Fruit fly (Drosophila melanogaster): ENCODE results near the gene CG9550.

CG9550 gene

DNA sequence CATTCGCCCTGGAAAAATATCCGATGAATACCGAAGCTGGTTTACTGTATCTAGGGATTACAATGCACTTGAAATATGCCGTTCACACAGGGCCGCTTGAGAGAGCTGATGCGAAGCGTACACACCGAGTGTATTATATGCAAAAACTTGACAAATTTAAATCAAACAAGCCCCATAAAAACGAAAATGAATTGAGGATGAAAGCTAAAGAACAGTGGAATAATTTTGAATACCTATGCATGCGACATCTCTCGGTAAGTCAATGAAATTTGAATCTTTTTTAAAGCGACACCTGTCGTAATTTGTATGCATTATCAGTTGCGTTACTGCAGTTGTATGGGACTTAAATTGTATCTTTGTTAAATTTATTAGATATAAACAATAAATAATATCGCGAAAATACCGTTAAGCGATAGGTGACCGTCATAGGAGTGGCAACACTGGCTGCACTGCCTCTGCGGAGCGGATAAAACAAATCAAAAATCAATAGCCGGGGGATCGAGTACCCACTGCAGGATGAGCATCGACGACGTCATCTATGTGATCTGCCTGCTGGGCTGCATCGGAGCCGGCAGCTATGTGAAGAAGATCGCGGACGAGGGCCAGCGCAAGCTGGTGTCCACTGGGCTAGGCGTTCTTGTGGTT, 40.8 kb upstream of the CG9550 start, which contains the start of gene frj (continued):
- TF ChIP-seq N (GFP tag; optimal IDR thresholded peaks at IDR 0.05), result peak; percentile 89
- TF ChIP-seq woc (GFP tag; optimal IDR thresholded peaks at IDR 0.05), result peak; percentile 47
- TF ChIP-seq jim (GFP tag; optimal IDR thresholded peaks at IDR 0.05), result no peak
- no peak for TF ChIP-seq CG32264 (GFP tag; optimal IDR thresholded peaks at IDR 0.05)
- TF ChIP-seq Rel (GFP tag; optimal IDR thresholded peaks at IDR 0.05), result no peak
- no peak for TF ChIP-seq Rel (tag; optimal IDR thresholded peaks at IDR 0.05)
- TF ChIP-seq Vsx2 (GFP tag; optimal IDR thresholded peaks at IDR 0.05; ENCODE audit: partially characterized antibody), result no peak
- no peak for TF ChIP-seq usp (GFP tag; optimal IDR thresholded peaks at IDR 0.05)
- TF ChIP-seq brk (GFP tag; optimal IDR thresholded peaks at IDR 0.05), result no peak
- peak; percentile 50 for TF ChIP-seq CG9705 (GFP tag; optimal IDR thresholded peaks at IDR 0.05)
- TF ChIP-seq Hr83 (GFP tag; optimal IDR thresholded peaks at IDR 0.05; ENCODE audit: poor library complexity, severe bottlenecking), result no peak
- TF ChIP-seq Abd-B (GFP tag; optimal IDR thresholded peaks at IDR 0.05), result peak; percentile 26
- no peak for TF ChIP-seq Dif (GFP tag; optimal IDR thresholded peaks at IDR 0.05; ENCODE audit: partially characterized antibody)
- TF ChIP-seq rgr (GFP tag; optimal IDR thresholded peaks at IDR 0.05), result peak; percentile 49

DNA sequence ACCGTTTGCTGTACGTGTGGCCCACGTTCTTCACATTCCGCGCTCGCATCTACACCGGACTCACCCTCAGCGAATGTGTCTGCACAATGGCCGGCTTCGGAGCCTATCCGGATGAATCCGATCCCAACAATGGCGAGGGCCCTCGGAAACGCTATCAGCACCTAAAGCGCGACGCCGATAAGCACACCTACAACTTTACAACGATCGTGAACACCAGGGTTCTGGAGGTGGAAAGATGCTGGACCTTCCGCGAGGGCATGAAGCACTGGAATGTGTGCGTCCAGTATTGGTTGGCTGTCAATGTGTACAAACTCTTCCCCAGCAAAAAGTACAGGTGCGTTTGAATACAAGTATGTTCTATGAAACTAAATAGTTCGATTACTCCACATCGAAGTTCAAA, 39.3 kb upstream of the CG9550 start:
- no peak for TF ChIP-seq Dif (GFP tag; optimal IDR thresholded peaks at IDR 0.05; ENCODE audit: partially characterized antibody)
- TF ChIP-seq Rel (GFP tag; optimal IDR thresholded peaks at IDR 0.05), result no peak
- peak; percentile 5 for TF ChIP-seq Rel (tag; optimal IDR thresholded peaks at IDR 0.05)

DNA sequence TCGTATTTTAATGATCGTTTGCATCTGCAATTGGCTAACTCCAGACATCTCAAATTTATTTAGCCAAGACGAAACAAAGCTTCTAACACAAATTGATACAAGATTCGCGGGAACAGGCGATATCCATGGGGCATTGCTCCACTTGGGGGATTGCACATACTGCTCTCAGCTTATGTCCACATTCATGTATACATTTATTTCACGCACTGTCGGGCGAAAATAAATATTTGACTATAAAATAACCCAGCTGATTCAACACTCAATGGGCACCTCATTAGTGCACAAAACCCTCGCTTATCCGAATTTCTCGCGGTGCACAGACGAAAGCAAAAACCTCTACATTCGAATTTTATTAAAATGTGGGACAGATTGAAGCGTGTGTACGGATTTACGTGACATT, 35.4 kb upstream of the CG9550 start:
- TF ChIP-seq jim (GFP tag; optimal IDR thresholded peaks at IDR 0.05) (no peak), Hr83 (GFP tag; optimal IDR thresholded peaks at IDR 0.05; ENCODE audit: poor library complexity, severe bottlenecking) (peak; percentile 97), lola (GFP tag; optimal IDR thresholded peaks at IDR 0.05) (no peak), psq (GFP tag; optimal IDR thresholded peaks at IDR 0.05) (peak; percentile 20), sage (GFP tag; optimal IDR thresholded peaks at IDR 0.05) (no peak), OdsH (GFP tag; optimal IDR thresholded peaks at IDR 0.05) (peak; percentile 69), woc (GFP tag; optimal IDR thresholded peaks at IDR 0.05) (peak; percentile 17), Hr78 (GFP tag; optimal IDR thresholded peaks at IDR 0.05) (no peak), Rel (GFP tag; optimal IDR thresholded peaks at IDR 0.05) (no peak), Rel (tag; optimal IDR thresholded peaks at IDR 0.05) (peak; percentile 22), Jra (GFP tag; optimal IDR thresholded peaks at IDR 0.05) (no peak), HLH106 (tag; optimal IDR thresholded peaks at IDR 0.05) (peak; percentile 42), rgr (GFP tag; optimal IDR thresholded peaks at IDR 0.05) (peak; percentile 87), N (GFP tag; optimal IDR thresholded peaks at IDR 0.05) (no peak), Sp1 (GFP tag; optimal IDR thresholded peaks at IDR 0.05) (peak; percentile 62), sv (GFP tag; optimal IDR thresholded peaks at IDR 0.05) (no peak), ey (GFP tag; optimal IDR thresholded peaks at IDR 0.05) (no peak), Abd-B (GFP tag; optimal IDR thresholded peaks at IDR 0.05) (no peak), br (GFP tag; optimal IDR thresholded peaks at IDR 0.05) (peak; percentile 71), CG32264 (GFP tag; optimal IDR thresholded peaks at IDR 0.05) (peak; percentile 52), h (GFP tag; optimal IDR thresholded peaks at IDR 0.05) (peak; percentile 88), Mio (GFP tag; optimal IDR thresholded peaks at IDR 0.05) (no peak), dmrt93B (GFP tag; optimal IDR thresholded peaks at IDR 0.05) (peak; percentile 12), Hnf4 (GFP tag; optimal IDR thresholded peaks at IDR 0.05) (peak; percentile 61), GATAd (GFP tag; optimal IDR thresholded peaks at IDR 0.05) (no peak), foxo (GFP tag; optimal IDR thresholded peaks at IDR 0.05) (peak in 1 of 2 experiments; percentile 67), fru (GFP tag; optimal IDR thresholded peaks at IDR 0.05) (peak; percentile 65), CG9705 (GFP tag; optimal IDR thresholded peaks at IDR 0.05) (peak; percentile 17), Dif (GFP tag; optimal IDR thresholded peaks at IDR 0.05; ENCODE audit: partially characterized antibody) (no peak)

DNA sequence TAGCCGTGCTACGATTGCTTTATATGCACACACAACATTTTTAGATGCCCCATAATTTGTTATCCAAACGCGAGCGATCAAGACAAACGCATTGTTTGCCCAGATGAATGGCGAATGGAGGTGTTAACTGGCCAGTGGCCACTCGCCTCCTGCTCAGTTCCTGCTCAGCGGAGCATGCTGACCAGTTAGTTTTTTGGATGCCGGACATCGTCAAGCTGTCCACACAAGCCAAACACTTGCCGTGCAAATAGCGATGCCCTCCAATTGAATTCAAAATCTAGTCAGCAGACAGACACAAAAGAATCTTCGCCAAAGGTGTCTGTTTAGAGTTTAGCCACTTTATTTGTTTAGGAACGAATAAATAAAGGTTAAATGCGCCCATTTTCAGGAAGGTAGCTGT, 34.6 kb upstream of the CG9550 start:
- TF ChIP-seq h (GFP tag; optimal IDR thresholded peaks at IDR 0.05) (no peak), Dif (GFP tag; optimal IDR thresholded peaks at IDR 0.05; ENCODE audit: partially characterized antibody) (no peak), psq (GFP tag; optimal IDR thresholded peaks at IDR 0.05) (no peak), Jra (GFP tag; optimal IDR thresholded peaks at IDR 0.05) (no peak), N (GFP tag; optimal IDR thresholded peaks at IDR 0.05) (no peak), brk (GFP tag; optimal IDR thresholded peaks at IDR 0.05) (no peak), pan (optimal IDR thresholded peaks at IDR 0.05) (no peak), OdsH (GFP tag; optimal IDR thresholded peaks at IDR 0.05) (no peak), woc (GFP tag; optimal IDR thresholded peaks at IDR 0.05) (no peak)
